5 worm cellular contexts compared by ENCODE assay signal in genomic region chrIV:11566146-11566545, ce11.
TF ChIP-seq lines count a peak whose summit lies in the region.

Gene sec-24.1, minus strand, starts transcription at chrIV:11566194.

TF ChIP-seq in whole organism, L1 larva, 84 proteins besides CTCF, POLR2A, EP300 and RAD21 (continues in another document):
- peak; percentile 87 for TF ChIP-seq mep-1 (tag; optimal IDR thresholded peaks at IDR 0.05; lab: Kevin White, UChicago)
- TF ChIP-seq unc-130 (tag; optimal IDR thresholded peaks at IDR 0.05; lab: Kevin White, UChicago): peak; percentile 94
- TF ChIP-seq pax-3 (tag; optimal IDR thresholded peaks at IDR 0.05; lab: Kevin White, UChicago): peak; percentile 66
- peak; percentile 49 for TF ChIP-seq mef-2 (tag; optimal IDR thresholded peaks at IDR 0.05; lab: Kevin White, UChicago)
- peak; percentile 11 for TF ChIP-seq fkh-10 (GFP tag; optimal IDR thresholded peaks at IDR 0.05; lab: Kevin White, UChicago)
- TF ChIP-seq C16A3.4 (tag; optimal IDR thresholded peaks at IDR 0.05; lab: Kevin White, UChicago): peak; percentile 93
- TF ChIP-seq blmp-1 (tag; optimal IDR thresholded peaks at IDR 0.05; lab: Kevin White, UChicago): peak; percentile 28
- TF ChIP-seq nhr-237 (tag; optimal IDR thresholded peaks at IDR 0.05; lab: Kevin White, UChicago): peak; percentile 40
- TF ChIP-seq ceh-63 (GFP tag; optimal IDR thresholded peaks at IDR 0.05; lab: Kevin White, UChicago): no peak
- TF ChIP-seq nhr-77 (tag; optimal IDR thresholded peaks at IDR 0.05; lab: Kevin White, UChicago): peak; percentile 26
- peak; percentile 79 for TF ChIP-seq zip-4 (GFP tag; optimal IDR thresholded peaks at IDR 0.05; lab: Kevin White, UChicago)
- TF ChIP-seq grh-1 (GFP tag; IDR thresholded peaks at IDR 0.05; lab: Robert Waterston, UW): peak; percentile 87
- no peak for TF ChIP-seq nhr-12 (tag; optimal IDR thresholded peaks at IDR 0.05; lab: Kevin White, UChicago)
- TF ChIP-seq snu-23 (GFP tag; optimal IDR thresholded peaks at IDR 0.05; lab: Kevin White, UChicago): peak; percentile 97
- TF ChIP-seq ztf-11 (tag; optimal IDR thresholded peaks at IDR 0.05; lab: Kevin White, UChicago): peak in 1 of 2 experiments; percentile 65
- no peak for TF ChIP-seq ces-1 (GFP tag; optimal IDR thresholded peaks at IDR 0.05; lab: Kevin White, UChicago)
- peak; percentile 95 for TF ChIP-seq nhr-85 (tag; lab: Kevin White, UChicago)
- TF ChIP-seq Y116A8C.19 (tag; optimal IDR thresholded peaks at IDR 0.05; lab: Kevin White, UChicago; ENCODE audit: borderline replicate concordance): no peak

TF ChIP-seq in whole organism, L3 larva, 47 proteins besides CTCF, POLR2A, EP300 and RAD21 (continues in another document):
- TF ChIP-seq eor-1 (tag; optimal IDR thresholded peaks at IDR 0.05; lab: Kevin White, UChicago) (no peak), nhr-67 (tag; optimal IDR thresholded peaks at IDR 0.05; lab: Kevin White, UChicago) (no peak), lin-39 (tag; optimal IDR thresholded peaks at IDR 0.05; lab: Kevin White, UChicago) (peak; percentile 88), nhr-11 (tag; optimal IDR thresholded peaks at IDR 0.05; lab: Kevin White, UChicago) (no peak), ceh-28 (tag; optimal IDR thresholded peaks at IDR 0.05; lab: Kevin White, UChicago) (peak; percentile 78), ZK546.5 (tag; optimal IDR thresholded peaks at IDR 0.05; lab: Kevin White, UChicago) (no peak), elt-3 (tag; optimal IDR thresholded peaks at IDR 0.05; lab: Kevin White, UChicago) (peak in 1 of 3 experiments; percentile 67), jun-1 (tag; optimal IDR thresholded peaks at IDR 0.05; lab: Kevin White, UChicago) (peak; percentile 68), nhr-28 (tag; optimal IDR thresholded peaks at IDR 0.05; lab: Kevin White, UChicago) (no peak), egl-5 (tag; optimal IDR thresholded peaks at IDR 0.05; lab: Kevin White, UChicago) (peak; percentile 58), ama-1 (optimal IDR thresholded peaks at IDR 0.05; lab: Kevin White, UChicago) (no peak), nhr-76 (tag; optimal IDR thresholded peaks at IDR 0.05; lab: Kevin White, UChicago) (no peak), lin-15B (tag; optimal IDR thresholded peaks at IDR 0.05; lab: Kevin White, UChicago) (peak; percentile 78), aly-2 (tag; optimal IDR thresholded peaks at IDR 0.05; lab: Kevin White, UChicago) (peak; percentile 63), egl-27 (tag; optimal IDR thresholded peaks at IDR 0.05; lab: Kevin White, UChicago) (no peak), unc-62 (GFP tag; optimal IDR thresholded peaks at IDR 0.05; lab: Kevin White, UChicago) (no peak), mml-1 (tag; optimal IDR thresholded peaks at IDR 0.05; lab: Kevin White, UChicago) (no peak), lsy-12 (tag; optimal IDR thresholded peaks at IDR 0.05; lab: Kevin White, UChicago) (peak; percentile 89), fkh-10 (GFP tag; optimal IDR thresholded peaks at IDR 0.05; lab: Kevin White, UChicago) (peak; percentile 47), skn-1 (tag; optimal IDR thresholded peaks at IDR 0.05; lab: Kevin White, UChicago) (peak; percentile 86)

TF ChIP-seq in whole organism, early embryonic, 17 proteins besides CTCF, POLR2A, EP300 and RAD21:
- TF ChIP-seq ama-1 (optimal IDR thresholded peaks at IDR 0.05; lab: Kevin White, UChicago): no peak
- TF ChIP-seq pes-1 (GFP tag; IDR thresholded peaks at IDR 0.05; lab: Robert Waterston, UW): 0 out of 2 replicates have a peak, but pooled peaks have one; percentile 44
- peak; percentile 47 for TF ChIP-seq F13C5.2 (tag; optimal IDR thresholded peaks at IDR 0.05; lab: Kevin White, UChicago)

TF ChIP-seq in whole organism, midembryonic, 9 proteins besides CTCF, POLR2A, EP300 and RAD21:
- TF ChIP-seq cog-1 (tag; optimal IDR thresholded peaks at IDR 0.05; lab: Kevin White, UChicago): peak; percentile 75
- no peak for TF ChIP-seq klf-2 (GFP tag; conservative IDR thresholded peaks at IDR 0.05; lab: Robert Waterston, UW)

TF ChIP-seq in whole organism, young adult, 124 proteins besides CTCF, POLR2A, EP300 and RAD21 (continues in another document):
- TF ChIP-seq B0035.1 (tag; optimal IDR thresholded peaks at IDR 0.05; lab: Kevin White, UChicago) (no peak), gei-17 (GFP tag; optimal IDR thresholded peaks at IDR 0.05; lab: Kevin White, UChicago) (peak; percentile 4), rcor-1 (GFP tag; IDR thresholded peaks at IDR 0.05; lab: Robert Waterston, UW) (peak; percentile 79; the same call in 1 of the 2 replicates), xnd-1 (tag; optimal IDR thresholded peaks at IDR 0.05; lab: Kevin White, UChicago) (no peak), atf-7 (tag; optimal IDR thresholded peaks at IDR 0.05; lab: Kevin White, UChicago) (no peak), lsl-1 (GFP tag; optimal IDR thresholded peaks at IDR 0.05; lab: Kevin White, UChicago) (peak; percentile 71), F49E8.2 (tag; optimal IDR thresholded peaks at IDR 0.05; lab: Kevin White, UChicago; ENCODE audit: insufficient read depth) (peak; percentile 76), zfh-2 (GFP tag; conservative IDR thresholded peaks at IDR 0.05; lab: Robert Waterston, UW) (peak; percentile 55; the same call in 1 of the 2 replicates), ceh-100 (GFP tag; IDR thresholded peaks at IDR 0.05; lab: Robert Waterston, UW) (peak; percentile 57; the same call in 1 of the 2 replicates), C06A6.2 (GFP tag; conservative IDR thresholded peaks at IDR 0.05; lab: Robert Waterston, UW) (peak; percentile 60; the same call in 1 of the 2 replicates), cebp-1 (GFP tag; IDR thresholded peaks at IDR 0.05; lab: Robert Waterston, UW) (no peak), cebp-1 (tag; optimal IDR thresholded peaks at IDR 0.05; lab: Kevin White, UChicago) (peak; percentile 71), F23B12.7 (tag; optimal IDR thresholded peaks at IDR 0.05; lab: Kevin White, UChicago; ENCODE audit: insufficient read depth) (peak; percentile 79), egl-44 (GFP tag; IDR thresholded peaks at IDR 0.05; lab: Robert Waterston, UW) (0 out of 2 replicates have a peak, but pooled peaks have one; percentile 31), snpc-4 (GFP tag; optimal IDR thresholded peaks at IDR 0.05; lab: Kevin White, UChicago) (no peak), snpc-4 (tag; optimal IDR thresholded peaks at IDR 0.05; lab: Kevin White, UChicago) (peak; percentile 41 to 55 (median 46)), efl-1 (GFP tag; optimal IDR thresholded peaks at IDR 0.05; lab: Kevin White, UChicago) (peak; percentile 51), attf-3 (GFP tag; conservative IDR thresholded peaks at IDR 0.05; lab: Robert Waterston, UW) (peak; percentile 54; the same call in 1 of the 2 replicates), F55B11.4 (tag; optimal IDR thresholded peaks at IDR 0.05; lab: Kevin White, UChicago; ENCODE audit: borderline replicate concordance, insufficient read depth) (no peak), mcd-1 (GFP tag; IDR thresholded peaks at IDR 0.05; lab: Robert Waterston, UW) (peak; percentile 87), ztf-18 (tag; optimal IDR thresholded peaks at IDR 0.05; lab: Kevin White, UChicago) (peak; percentile 21), lir-1 (GFP tag; conservative IDR thresholded peaks at IDR 0.05; lab: Robert Waterston, UW) (0 out of 2 replicates have a peak, but pooled peaks have one; percentile 21), let-607 (tag; optimal IDR thresholded peaks at IDR 0.05; lab: Kevin White, UChicago) (peak; percentile 98), bed-1 (GFP tag; IDR thresholded peaks at IDR 0.05; lab: Robert Waterston, UW) (no peak), F57A8.1 (GFP tag; optimal IDR thresholded peaks at IDR 0.05; lab: Kevin White, UChicago) (no peak), rpc-1 (optimal IDR thresholded peaks at IDR 0.05; lab: Kevin White, UChicago) (peak; percentile 15), rpc-1 (tag; optimal IDR thresholded peaks at IDR 0.05; lab: Kevin White, UChicago) (no peak), madf-6 (GFP tag; IDR thresholded peaks at IDR 0.05; lab: Robert Waterston, UW) (peak; percentile 60; the same call in 1 of the 2 replicates), Y79H2A.3 (GFP tag; conservative IDR thresholded peaks at IDR 0.05; lab: Robert Waterston, UW) (no peak), lin-40 (tag; optimal IDR thresholded peaks at IDR 0.05; lab: Kevin White, UChicago) (peak; percentile 84), him-1 (tag; optimal IDR thresholded peaks at IDR 0.05; lab: Kevin White, UChicago) (no peak), hrde-1 (tag; optimal IDR thresholded peaks at IDR 0.05; lab: Kevin White, UChicago; ENCODE audit: borderline replicate concordance) (no peak), athp-1 (tag; optimal IDR thresholded peaks at IDR 0.05; lab: Kevin White, UChicago) (peak; percentile 32), D2030.7 (GFP tag; IDR thresholded peaks at IDR 0.05; lab: Robert Waterston, UW) (peak; percentile 63), lin-35 (GFP tag; optimal IDR thresholded peaks at IDR 0.05; lab: Kevin White, UChicago) (peak in 1 of 3 experiments; percentile 94), nfyb-1 (GFP tag; IDR thresholded peaks at IDR 0.05; lab: Robert Waterston, UW) (peak; percentile 59; the same call in 1 of the 2 replicates), dpl-1 (GFP tag; optimal IDR thresholded peaks at IDR 0.05; lab: Kevin White, UChicago) (peak; percentile 59), Y53F4B.3 (GFP tag; IDR thresholded peaks at IDR 0.05; lab: Robert Waterston, UW) (no peak; the same call in 1 of the 2 replicates), attf-5 (GFP tag; optimal IDR thresholded peaks at IDR 0.05; lab: Kevin White, UChicago) (peak; percentile 56), F22D6.2 (tag; optimal IDR thresholded peaks at IDR 0.05; lab: Kevin White, UChicago) (no peak), egrh-3 (GFP tag; IDR thresholded peaks at IDR 0.05; lab: Robert Waterston, UW) (0 out of 2 replicates have a peak, but pooled peaks have one; percentile 32), Y53G8AR.9 (GFP tag; conservative IDR thresholded peaks at IDR 0.05; lab: Robert Waterston, UW) (peak; percentile 82), tbp1 (GFP tag; optimal IDR thresholded peaks at IDR 0.05; lab: Kevin White, UChicago) (peak; percentile 58), tbx-9 (tag; optimal IDR thresholded peaks at IDR 0.05; lab: Kevin White, UChicago; ENCODE audit: borderline replicate concordance) (no peak), B0336.3 (GFP tag; IDR thresholded peaks at IDR 0.05; lab: Robert Waterston, UW) (peak; percentile 74), dox-1 (GFP tag; IDR thresholded peaks at IDR 0.05; lab: Robert Waterston, UW) (peak; percentile 75), nhr-80 (tag; optimal IDR thresholded peaks at IDR 0.05; lab: Kevin White, UChicago) (peak; percentile 9), hmg-1.2 (GFP tag; IDR thresholded peaks at IDR 0.05; lab: Robert Waterston, UW) (peak; percentile 95), snpc-3.4 (tag; optimal IDR thresholded peaks at IDR 0.05; lab: Kevin White, UChicago) (peak; percentile 62), C17E4.6 (GFP tag; IDR thresholded peaks at IDR 0.05; lab: Robert Waterston, UW) (peak; percentile 15; the same call in 1 of the 2 replicates)

Comparison
In these comparisons a context has a peak if more than half of its experiments do, and no peak if none do; other contexts are left out.
1. Of the 8 proteins assayed by ChIP-seq in both whole organism, young adult and whole organism, L1 larva: peak only in whole organism, young adult: none; only in whole organism, L1 larva: nhr-90 and unc-130; in both: dpl-1, efl-1 and snpc-4; in neither: 2; mixed calls (peak in some experiments, not most) for 1.